Fruit fly (Drosophila melanogaster) Kc167 (cell line): ENCODE measurements around the gene CG8034.

Experiments
- psq ChIP-seq: fragments of >200 bp; optimal IDR thresholded peaks from 2 replicates; lab custom pipeline; 2017; ENCODE audit warnings: missing external identifiers
- ttk ChIP-seq: sonication (Bioruptor generic); optimal IDR thresholded peaks from 2 replicates; lab custom pipeline; 2017; ENCODE audit warnings: missing external identifiers

DNA sequence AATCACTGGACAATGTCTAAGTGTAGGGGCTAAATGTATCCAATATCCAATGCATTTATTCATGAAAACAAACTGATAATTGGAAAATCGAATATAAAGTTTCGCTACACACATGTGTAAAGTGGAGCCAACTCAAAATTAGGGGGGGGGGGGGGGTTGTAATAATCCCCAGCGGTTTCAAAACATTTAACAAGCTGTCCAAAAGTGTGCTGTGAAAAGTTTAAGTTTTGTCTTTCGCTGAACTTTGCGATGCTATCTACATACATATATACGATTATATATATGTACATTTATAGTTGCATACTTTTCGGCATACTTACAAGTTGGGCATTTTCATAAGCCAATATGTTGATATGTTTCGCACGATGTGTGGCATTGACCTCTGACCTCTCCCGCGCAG is 48.6 kb downstream of the CG8034 start:
- TF ChIP-seq ttk (lab: Kevin White, UChicago) (no peak), psq (lab: Kevin White, UChicago) (no peak)
